Fruit fly (Drosophila melanogaster) whole organism, wandering third instar larva: ENCODE data around the gene kmr.

Experiments
- Abd-B ChIP-seq: fragments of >200 bp; optimal IDR thresholded peaks from 2 replicates; lab custom pipeline; 2017; ENCODE audit warnings: missing biosample characterization, missing genetic modification characterization
- CG32264 ChIP-seq: fragments of 200-800 bp; sonication (Bioruptor generic); optimal IDR thresholded peaks from 2 replicates; lab custom pipeline; 2016; ENCODE audit warnings: missing biosample characterization, missing genetic modification characterization
- CrebA ChIP-seq: fragments of 200-800 bp; sonication (Bioruptor generic); optimal IDR thresholded peaks from 2 replicates; lab custom pipeline; 2016; ENCODE audit warnings: missing biosample characterization, mild to moderate bottlenecking, missing genetic modification characterization, borderline replicate concordance
- Dfd ChIP-seq: fragments of >200 bp; optimal IDR thresholded peaks from 2 replicates; lab custom pipeline; 2017; ENCODE audit warnings: missing biosample characterization, missing genetic modification characterization
- GATAd ChIP-seq: sonication (Bioruptor generic); optimal IDR thresholded peaks from 2 replicates; lab custom pipeline; 2016; ENCODE audit warnings: missing biosample characterization, missing genetic modification characterization
- Hnf4 ChIP-seq: fragments of 200-800 bp; sonication (Bioruptor generic); optimal IDR thresholded peaks from 2 replicates; lab custom pipeline; 2016; ENCODE audit warnings: missing biosample characterization, mild to moderate bottlenecking, missing genetic modification characterization
- Hr78 ChIP-seq: fragments of >200 bp; optimal IDR thresholded peaks from 2 replicates; lab custom pipeline; 2017; ENCODE audit warnings: missing biosample characterization, missing genetic modification characterization
- Hr83 ChIP-seq: fragments of 200-300 bp; sonication (Bioruptor generic); optimal IDR thresholded peaks from 2 replicates; lab custom pipeline; 2016; ENCODE audit warnings: missing biosample characterization, mild to moderate bottlenecking, missing genetic modification characterization, moderate library complexity; ENCODE audit not compliant: poor library complexity, severe bottlenecking
- Jra ChIP-seq: sonication (Bioruptor generic); optimal IDR thresholded peaks from 2 replicates; lab custom pipeline; 2016; ENCODE audit warnings: missing biosample characterization, missing genetic modification characterization
- Mio ChIP-seq: sonication (Bioruptor generic); optimal IDR thresholded peaks from 2 replicates; lab custom pipeline; 2016; ENCODE audit warnings: missing biosample characterization, missing genetic modification characterization
- OdsH ChIP-seq: fragments of 200-800 bp; sonication (Bioruptor generic); optimal IDR thresholded peaks from 2 replicates; lab custom pipeline; 2016; ENCODE audit warnings: missing biosample characterization, mild to moderate bottlenecking, missing genetic modification characterization
- Rel ChIP-seq, 2 experiments: fragments of 200-800 bp; sonication (Bioruptor generic) in 1 of 2; optimal IDR thresholded peaks; 2 replicates in 1 of 2; 3 replicates in 1 of 2; lab custom pipeline; 2016 to 2019; ENCODE audit warnings: mild to moderate bottlenecking in 2 of 2, missing biosample characterization in 2 of 2, missing genetic modification characterization in 2 of 2, moderate library complexity in 1 of 2
- Sp1 ChIP-seq: fragments of 200-800 bp; sonication (Bioruptor generic); optimal IDR thresholded peaks from 3 replicates; lab custom pipeline; 2019; ENCODE audit warnings: missing biosample characterization, mild to moderate bottlenecking, missing genetic modification characterization, moderate library complexity
- br ChIP-seq: fragments of 200-800 bp; sonication (Bioruptor generic); optimal IDR thresholded peaks from 2 replicates; lab custom pipeline; 2016; ENCODE audit warnings: missing biosample characterization, missing genetic modification characterization
- dl ChIP-seq, 2 experiments: fragments of 175-275, 200-275 bp in 1 of 2; fragments of 200-275 bp in 1 of 2; sonication (Bioruptor generic); optimal IDR thresholded peaks; lab custom pipeline; 2018; ENCODE audit warnings: mild to moderate bottlenecking in 2 of 2, missing biosample characterization in 2 of 2, missing genetic modification characterization in 2 of 2, moderate library complexity in 2 of 2; ENCODE audit not compliant: partially characterized antibody in 2 of 2, insufficient read depth in 1 of 2
- dmrt93B ChIP-seq: fragments of 200-800 bp; sonication (Bioruptor generic); optimal IDR thresholded peaks from 2 replicates; lab custom pipeline; 2018; ENCODE audit warnings: missing biosample characterization, mild to moderate bottlenecking, missing genetic modification characterization
- dsf ChIP-seq: sonication (Bioruptor generic); optimal IDR thresholded peaks from 2 replicates; lab custom pipeline; 2016; ENCODE audit warnings: missing biosample characterization, missing genetic modification characterization, borderline replicate concordance
- foxo ChIP-seq, 2 experiments: fragments of 200-800 bp; sonication (Bioruptor generic); optimal IDR thresholded peaks; 2 replicates in 1 of 2; 3 replicates in 1 of 2; lab custom pipeline; 2016 to 2017; ENCODE audit warnings: missing biosample characterization in 2 of 2, missing genetic modification characterization in 2 of 2
- fru ChIP-seq: fragments of 200-800 bp; sonication (Bioruptor generic); optimal IDR thresholded peaks from 3 replicates; lab custom pipeline; 2016; ENCODE audit warnings: missing biosample characterization, mild to moderate bottlenecking, missing genetic modification characterization
- h ChIP-seq: fragments of 200-800 bp; sonication (Bioruptor generic); optimal IDR thresholded peaks from 3 replicates; lab custom pipeline; 2016; ENCODE audit warnings: missing biosample characterization, mild to moderate bottlenecking, missing genetic modification characterization
- jim ChIP-seq: fragments of 175-275, 200-325 bp; sonication (Bioruptor generic); optimal IDR thresholded peaks from 2 replicates; lab custom pipeline; 2016; ENCODE audit warnings: missing biosample characterization, mild to moderate bottlenecking, missing genetic modification characterization
- lola ChIP-seq: fragments of >200 bp; optimal IDR thresholded peaks from 2 replicates; lab custom pipeline; 2017; ENCODE audit warnings: missing biosample characterization, missing genetic modification characterization
- psq ChIP-seq: fragments of 200-800 bp; sonication (Bioruptor generic); optimal IDR thresholded peaks from 3 replicates; lab custom pipeline; 2017; ENCODE audit warnings: missing biosample characterization, mild to moderate bottlenecking, missing genetic modification characterization, moderate library complexity
- rgr ChIP-seq: fragments of 200-800 bp; sonication (Bioruptor generic); optimal IDR thresholded peaks from 3 replicates; lab custom pipeline; 2016; ENCODE audit warnings: missing biosample characterization, mild to moderate bottlenecking, missing genetic modification characterization
- sage ChIP-seq: fragments of 200-800 bp; sonication (Bioruptor generic); optimal IDR thresholded peaks from 2 replicates; lab custom pipeline; 2016; ENCODE audit warnings: missing biosample characterization, mild to moderate bottlenecking, missing genetic modification characterization
- sv ChIP-seq: fragments of 200-800 bp; sonication (Bioruptor generic); optimal IDR thresholded peaks from 3 replicates; lab custom pipeline; 2016; ENCODE audit warnings: missing biosample characterization, missing genetic modification characterization
- tai ChIP-seq: sonication (Bioruptor generic); optimal IDR thresholded peaks from 2 replicates; lab custom pipeline; 2016; ENCODE audit warnings: missing biosample characterization, missing genetic modification characterization

kmr gene

dm6 chr3R:13686371-13687211 lies 28.4 kb upstream of the kmr start, which contains the start of gene omd:
omd (minus strand) TSS chr3R:13687210.
- no peak for TF ChIP-seq Jra (GFP tag; lab: Kevin White, UChicago)
- no peak for TF ChIP-seq CG32264 (GFP tag; lab: Kevin White, UChicago)
- TF ChIP-seq psq (GFP tag; lab: Kevin White, UChicago), result peak; percentile 64
- TF ChIP-seq dmrt93B (GFP tag; lab: Kevin White, UChicago), result no peak
- TF ChIP-seq foxo (GFP tag; optimal IDR thresholded peaks at IDR 0.05; lab: Kevin White, UChicago), result no peak
- no peak for TF ChIP-seq Rel (GFP tag; optimal IDR thresholded peaks at IDR 0.05; lab: Kevin White, UChicago)
- TF ChIP-seq Rel (tag; optimal IDR thresholded peaks at IDR 0.05; lab: Kevin White, UChicago), result no peak
- no peak for TF ChIP-seq Sp1 (GFP tag; lab: Kevin White, UChicago)
- no peak for TF ChIP-seq tai (GFP tag; lab: Kevin White, UChicago)
- peak; percentile 23 for TF ChIP-seq OdsH
- TF ChIP-seq sage (GFP tag; lab: Kevin White, UChicago), result no peak
- no peak for TF ChIP-seq dsf (GFP tag; lab: Kevin White, UChicago)
- TF ChIP-seq h (GFP tag; lab: Kevin White, UChicago), result no peak
- peak; percentile 44 for TF ChIP-seq rgr
- TF ChIP-seq Dfd (GFP tag; lab: Kevin White, UChicago), result no peak
- TF ChIP-seq GATAd (GFP tag; lab: Kevin White, UChicago), result no peak
- TF ChIP-seq Hr78, result no peak

dm6 chr3R:13693753-13694152 lies 21.3 kb upstream of the kmr start, which contains the start of gene CG14367:
CG14367 (plus strand) TSS chr3R:13694053.
- TF ChIP-seq h (GFP tag; lab: Kevin White, UChicago) (no peak), Dfd (GFP tag; lab: Kevin White, UChicago) (no peak), Mio (GFP tag; lab: Kevin White, UChicago) (no peak), GATAd (GFP tag; lab: Kevin White, UChicago) (no peak), CG32264 (GFP tag; lab: Kevin White, UChicago) (no peak), CrebA (GFP tag; lab: Kevin White, UChicago) (no peak), OdsH (no peak)

- no peak for TF ChIP-seq sv (GFP tag; lab: Kevin White, UChicago)
- TF ChIP-seq jim (GFP tag; lab: Kevin White, UChicago), result no peak
- TF ChIP-seq br (GFP tag; lab: Kevin White, UChicago), result no peak
- TF ChIP-seq CG32264 (GFP tag; lab: Kevin White, UChicago), result no peak
- no peak for TF ChIP-seq Hnf4 (GFP tag; lab: Kevin White, UChicago)
- no peak for TF ChIP-seq Abd-B (GFP tag; lab: Kevin White, UChicago)
- no peak for TF ChIP-seq foxo (GFP tag; optimal IDR thresholded peaks at IDR 0.05; lab: Kevin White, UChicago)
- TF ChIP-seq CrebA (GFP tag; lab: Kevin White, UChicago), result no peak
- TF ChIP-seq fru (GFP tag; lab: Kevin White, UChicago), result no peak
- no peak for TF ChIP-seq psq (GFP tag; lab: Kevin White, UChicago)
- TF ChIP-seq lola (GFP tag; lab: Kevin White, UChicago), result no peak
- no peak for TF ChIP-seq Hr83 (GFP tag; lab: Kevin White, UChicago)
These were observed 15.7 kb upstream of the kmr start for dm6 chr3R:13699350-13699749.

- TF ChIP-seq dl (GFP tag; optimal IDR thresholded peaks at IDR 0.05; lab: Kevin White, UChicago; ENCODE audit: insufficient read depth in 1 of 2, partially characterized antibody in 2 of 2), result no peak
These were observed 14.8 kb upstream of the kmr start, which contains the start of gene ninaB for dm6 chr3R:13700192-13700591. ninaB (plus strand) TSS chr3R:13700565.

- TF ChIP-seq jim (GFP tag; lab: Kevin White, UChicago) (no peak), sage (GFP tag; lab: Kevin White, UChicago) (no peak)
- TF ChIP-seq, all 38 proteins: peak for 0
These were observed 14.3 kb upstream of the kmr start, which contains the start of gene f-cup for dm6 chr3R:13700738-13701137. f-cup (minus strand) TSS chr3R:13700838.
